Fruit fly (Drosophila melanogaster): ENCODE results near the gene CG6180.

CG6180 gene

DNA sequence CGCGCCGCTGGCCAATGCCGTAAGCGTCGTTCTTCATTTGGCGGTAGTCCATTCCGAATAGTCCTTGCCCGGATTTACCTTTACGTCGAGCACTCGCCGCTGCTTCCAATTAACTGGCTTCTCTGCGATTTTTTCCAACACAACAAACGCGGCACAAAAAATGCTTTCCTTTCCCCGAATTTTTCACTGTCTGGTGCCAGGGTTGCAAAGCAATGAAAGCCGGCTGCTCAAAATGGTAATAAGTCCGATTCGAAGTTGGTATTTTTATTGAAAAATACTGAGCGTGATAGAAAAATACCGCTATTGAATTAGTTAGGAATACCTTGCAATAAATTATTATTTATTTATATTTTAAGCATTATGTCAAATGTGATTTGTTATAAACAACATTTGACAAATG is 4.8 kb downstream of the CG6180 start:
- TF ChIP-seq CG7045 (GFP tag; optimal IDR thresholded peaks at IDR 0.05) (no peak), CG14711 (tag; optimal IDR thresholded peaks at IDR 0.05) (peak; percentile 42)

DNA sequence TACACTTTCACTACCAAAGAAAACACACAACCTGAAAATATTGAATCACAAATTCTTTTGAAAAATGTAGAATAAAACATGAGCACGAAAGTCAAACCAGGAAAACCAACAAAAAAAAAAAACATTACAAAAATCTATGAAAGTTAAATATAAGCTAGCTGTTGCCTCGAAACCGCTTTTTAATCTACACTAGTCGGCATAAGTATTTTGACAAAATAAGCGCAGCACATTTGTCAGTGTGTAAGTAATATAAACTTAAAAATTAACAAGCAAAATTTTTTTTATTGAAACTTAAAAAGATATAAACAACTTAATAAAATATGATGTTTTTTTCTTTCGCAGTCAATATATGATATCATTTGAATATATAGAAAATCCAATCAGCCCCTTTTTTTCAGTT is 5.4 kb downstream of the CG6180 start, which contains the start of gene CG5787:
CG5787 (minus strand) TSS at position 101 of the 400 bp plus-strand sequence.
- TF ChIP-seq CG14711 (tag; optimal IDR thresholded peaks at IDR 0.05) (no peak), CG7045 (GFP tag; optimal IDR thresholded peaks at IDR 0.05) (no peak), Clk (GFP tag; optimal IDR thresholded peaks at IDR 0.05) (no peak), CG1620 (GFP tag; optimal IDR thresholded peaks at IDR 0.05) (no peak), CG7101 (tag; optimal IDR thresholded peaks at IDR 0.05) (no peak), Mnt (GFP tag; optimal IDR thresholded peaks at IDR 0.05) (no peak), CG5204 (GFP tag; optimal IDR thresholded peaks at IDR 0.05) (no peak), CG12768 (GFP tag; optimal IDR thresholded peaks at IDR 0.05) (no peak), kay (GFP tag; ENCODE audit: borderline replicate concordance) (no peak), bab1 (GFP tag; optimal IDR thresholded peaks at IDR 0.05) (no peak), ovo (GFP tag; optimal IDR thresholded peaks at IDR 0.05) (no peak), cnc (optimal IDR thresholded peaks at IDR 0.05) (no peak), Hr96 (GFP tag; optimal IDR thresholded peaks at IDR 0.05) (no peak), toe (GFP tag; optimal IDR thresholded peaks at IDR 0.05) (no peak), CG33017 (tag; optimal IDR thresholded peaks at IDR 0.05) (no peak), Crg-1 (GFP tag; optimal IDR thresholded peaks at IDR 0.05) (no peak), CG11617 (GFP tag; optimal IDR thresholded peaks at IDR 0.05) (no peak), pad (GFP tag; optimal IDR thresholded peaks at IDR 0.05) (no peak), tj (GFP tag; optimal IDR thresholded peaks at IDR 0.05) (no peak)

dm6 chr2L:12718437-12719376 is 11.2 kb downstream of the CG6180 start, which contains the start of gene MRP:
Gene MRP (plus strand): TSS chr2L:12719045.
- peak; percentile 36 for TF ChIP-seq Mnt (GFP tag; optimal IDR thresholded peaks at IDR 0.05)
- TF ChIP-seq tj (GFP tag; optimal IDR thresholded peaks at IDR 0.05) = peak; percentile 17
- no peak for TF ChIP-seq kay (GFP tag; ENCODE audit: borderline replicate concordance)
- TF ChIP-seq bab1 (GFP tag; optimal IDR thresholded peaks at IDR 0.05) = peak; percentile 6
- no peak for TF ChIP-seq CG7101 (tag; optimal IDR thresholded peaks at IDR 0.05)
- peak; percentile 39 for TF ChIP-seq CG7045 (GFP tag; optimal IDR thresholded peaks at IDR 0.05)
- TF ChIP-seq cic (GFP tag; optimal IDR thresholded peaks at IDR 0.05) = peak; percentile 19
- no peak for TF ChIP-seq Clk (GFP tag; optimal IDR thresholded peaks at IDR 0.05)
- TF ChIP-seq CG33017 (tag; optimal IDR thresholded peaks at IDR 0.05) = peak; percentile 19

DNA sequence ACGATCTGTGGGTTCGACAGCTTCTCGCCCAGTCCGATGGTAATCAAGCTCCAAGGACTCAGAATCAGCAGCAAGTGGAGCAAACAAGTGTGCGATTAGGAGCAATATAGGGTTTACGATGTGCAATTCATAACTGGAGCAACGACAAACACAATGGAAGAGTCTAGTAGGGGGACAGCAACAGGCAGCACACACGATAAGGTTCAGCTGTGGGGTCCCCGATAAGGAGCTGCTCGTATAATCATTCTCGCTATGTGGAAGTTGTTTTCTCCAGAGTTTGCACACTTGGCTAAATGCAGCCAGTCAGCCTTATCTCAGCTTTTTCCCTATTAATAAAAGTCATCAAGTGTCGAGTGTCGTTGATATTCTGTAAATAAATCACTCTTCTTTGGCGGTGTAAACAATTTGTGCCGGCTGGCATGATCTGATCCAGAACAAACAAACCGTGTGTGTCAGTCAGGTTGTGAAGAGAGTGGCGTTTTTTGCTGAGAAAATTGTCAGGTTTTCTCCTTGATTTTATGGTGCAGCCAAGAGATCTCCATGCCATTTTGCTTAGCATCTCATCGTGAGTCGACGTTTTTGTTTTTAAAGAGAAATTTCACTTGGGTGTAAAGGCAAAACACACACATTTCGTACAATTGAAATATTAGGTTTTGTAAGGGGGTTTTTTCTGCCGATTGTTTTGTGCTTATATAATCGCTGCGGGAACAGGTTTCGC is 12.4 kb downstream of the CG6180 start:
- no peak for TF ChIP-seq CG7045 (GFP tag; optimal IDR thresholded peaks at IDR 0.05)
- peak; percentile 1 for TF ChIP-seq toe (GFP tag; optimal IDR thresholded peaks at IDR 0.05)
- TF ChIP-seq cic (GFP tag; optimal IDR thresholded peaks at IDR 0.05) = peak; percentile 91
- peak; percentile 59 for TF ChIP-seq tj (GFP tag; optimal IDR thresholded peaks at IDR 0.05)
- TF ChIP-seq CG12768 (GFP tag; optimal IDR thresholded peaks at IDR 0.05) = peak; percentile 60
- TF ChIP-seq CG14711 (tag; optimal IDR thresholded peaks at IDR 0.05) = peak; percentile 17
- TF ChIP-seq kay (GFP tag; ENCODE audit: borderline replicate concordance) = peak; percentile 65
- no peak for TF ChIP-seq bab1 (GFP tag; optimal IDR thresholded peaks at IDR 0.05)
- TF ChIP-seq pad (GFP tag; optimal IDR thresholded peaks at IDR 0.05) = peak; percentile 0
- TF ChIP-seq CG33017 (tag; optimal IDR thresholded peaks at IDR 0.05) = peak; percentile 21
- TF ChIP-seq CG1620 (GFP tag; optimal IDR thresholded peaks at IDR 0.05) = no peak
- TF ChIP-seq ovo (GFP tag; optimal IDR thresholded peaks at IDR 0.05) = peak; percentile 18
- peak; percentile 19 for TF ChIP-seq Mnt (GFP tag; optimal IDR thresholded peaks at IDR 0.05)
- TF ChIP-seq CG5204 (GFP tag; optimal IDR thresholded peaks at IDR 0.05) = no peak
- peak in 1 of 2 experiments; percentile 60 for TF ChIP-seq cnc (optimal IDR thresholded peaks at IDR 0.05)
- no peak for TF ChIP-seq Crg-1 (GFP tag; optimal IDR thresholded peaks at IDR 0.05)

DNA sequence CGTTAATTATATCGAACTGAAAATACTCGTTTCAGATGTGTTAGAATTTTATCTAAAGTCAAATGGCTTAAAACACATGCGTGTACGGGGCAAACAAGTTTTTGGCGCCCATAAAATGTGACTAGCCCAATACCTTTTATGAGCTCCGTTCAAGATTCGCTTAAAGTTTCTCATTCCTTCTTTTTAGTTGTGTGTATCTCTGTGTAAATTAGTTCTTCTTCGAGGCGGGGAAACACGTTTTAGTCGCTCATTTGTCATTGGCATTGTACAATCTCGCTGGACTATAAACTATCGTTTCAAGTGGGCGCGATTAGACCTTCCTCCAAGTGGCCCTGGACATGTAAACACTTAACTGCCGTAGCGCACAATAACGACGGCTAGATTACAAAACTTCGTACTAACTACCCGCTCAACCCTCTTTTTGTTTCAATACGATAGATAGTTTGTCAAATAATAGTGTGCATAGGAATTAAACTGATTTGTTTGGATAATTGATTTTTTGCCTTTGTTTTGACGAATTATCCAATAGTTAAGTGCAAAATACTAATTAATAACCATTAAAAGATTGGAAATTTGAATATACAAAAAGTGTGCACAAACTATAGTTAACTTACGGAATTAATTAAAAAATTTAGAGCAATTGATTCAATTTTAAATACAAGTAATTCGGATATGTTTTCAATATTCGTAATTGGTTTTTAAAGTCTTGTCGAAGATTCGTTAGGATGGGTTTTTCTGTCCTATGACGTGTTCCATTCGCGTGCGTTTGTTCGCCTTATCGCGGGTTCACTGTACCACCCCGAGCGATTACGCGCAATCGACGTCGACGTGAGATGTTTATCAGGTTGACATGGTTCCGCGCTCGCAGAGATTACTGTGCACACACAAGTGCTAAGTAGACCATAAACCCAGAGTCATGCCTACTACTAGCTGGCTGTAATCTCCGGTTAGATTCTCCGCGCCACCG is 13.3 kb downstream of the CG6180 start:
- TF ChIP-seq Hr96 (GFP tag; optimal IDR thresholded peaks at IDR 0.05) (peak; percentile 18), cic (GFP tag; optimal IDR thresholded peaks at IDR 0.05) (peak; percentile 77), CG14711 (tag; optimal IDR thresholded peaks at IDR 0.05) (peak; percentile 8), kay (GFP tag; ENCODE audit: borderline replicate concordance) (peak; percentile 81), Mnt (GFP tag; optimal IDR thresholded peaks at IDR 0.05) (no peak), cnc (optimal IDR thresholded peaks at IDR 0.05) (peak in 1 of 2 experiments; percentile 65), bab1 (GFP tag; optimal IDR thresholded peaks at IDR 0.05) (no peak), CG1620 (GFP tag; optimal IDR thresholded peaks at IDR 0.05) (no peak), toe (GFP tag; optimal IDR thresholded peaks at IDR 0.05) (peak; percentile 53), Crg-1 (GFP tag; optimal IDR thresholded peaks at IDR 0.05) (no peak), tj (GFP tag; optimal IDR thresholded peaks at IDR 0.05) (peak; percentile 1), ovo (GFP tag; optimal IDR thresholded peaks at IDR 0.05) (no peak), CG12768 (GFP tag; optimal IDR thresholded peaks at IDR 0.05) (peak; percentile 57), CG33017 (tag; optimal IDR thresholded peaks at IDR 0.05) (peak; percentile 10), pad (GFP tag; optimal IDR thresholded peaks at IDR 0.05) (peak; percentile 30), CG11617 (GFP tag; optimal IDR thresholded peaks at IDR 0.05) (peak; percentile 52), CG7101 (tag; optimal IDR thresholded peaks at IDR 0.05) (peak; percentile 37), CG7045 (GFP tag; optimal IDR thresholded peaks at IDR 0.05) (peak; percentile 51), CG5204 (GFP tag; optimal IDR thresholded peaks at IDR 0.05) (peak; percentile 31), Clk (GFP tag; optimal IDR thresholded peaks at IDR 0.05) (peak; percentile 45)

Measured in whole organism, adult.